Worm (Caenorhabditis elegans): ENCODE data around the gene E02H1.6.

E02H1.6 gene

ce11 chrII:9646122-9646555 is 49.6 kb downstream of the E02H1.6 start (continued):
- TF ChIP-seq hif-1 (tag; optimal IDR thresholded peaks at IDR 0.05) (peak in 1 of 2 experiments; percentile 53), madf-5 (GFP tag; IDR thresholded peaks at IDR 0.05) (no peak), ceh-44 (GFP tag; IDR thresholded peaks at IDR 0.05) (no peak), rbr-2 (tag; optimal IDR thresholded peaks at IDR 0.05) (peak; percentile 77), nhr-25 (tag; optimal IDR thresholded peaks at IDR 0.05; ENCODE audit: borderline replicate concordance, insufficient read depth) (no peak), zfp-2 (tag; optimal IDR thresholded peaks at IDR 0.05) (no peak), F37D6.2 (tag; optimal IDR thresholded peaks at IDR 0.05) (peak; percentile 0), zfp-3 (GFP tag; conservative IDR thresholded peaks at IDR 0.05) (no peak), D1046.2 (GFP tag; IDR thresholded peaks at IDR 0.05) (no peak), Y48G9A.11 (GFP tag; IDR thresholded peaks at IDR 0.05) (no peak), pha-4 (GFP tag; IDR thresholded peaks at IDR 0.05) (no peak), pha-4 (tag; optimal IDR thresholded peaks at IDR 0.05) (no peak), daf-19 (GFP tag; conservative IDR thresholded peaks at IDR 0.05) (no peak), hlh-30 (tag; optimal IDR thresholded peaks at IDR 0.05; ENCODE audit: insufficient read depth) (peak; percentile 87), ZK546.5 (tag; optimal IDR thresholded peaks at IDR 0.05) (no peak), duxl-1 (tag; optimal IDR thresholded peaks at IDR 0.05; ENCODE audit: poor library complexity) (no peak), ZK337.2 (GFP tag; IDR thresholded peaks at IDR 0.05) (no peak), spr-3 (GFP tag; optimal IDR thresholded peaks at IDR 0.05) (no peak), cey-2 (tag; optimal IDR thresholded peaks at IDR 0.05; ENCODE audit: borderline replicate concordance, insufficient read depth) (no peak), set-16 (GFP tag; IDR thresholded peaks at IDR 0.05) (peak; percentile 49), egl-27 (tag; optimal IDR thresholded peaks at IDR 0.05) (no peak), dve-1 (tag; optimal IDR thresholded peaks at IDR 0.05; ENCODE audit: insufficient read depth) (peak; percentile 67), sdz-12 (GFP tag; optimal IDR thresholded peaks at IDR 0.05) (no peak), mes-2 (tag; optimal IDR thresholded peaks at IDR 0.05; ENCODE audit: poor library complexity, severe bottlenecking) (peak; percentile 72), nhr-237 (tag; optimal IDR thresholded peaks at IDR 0.05) (no peak), hlh-11 (tag; optimal IDR thresholded peaks at IDR 0.05) (peak; percentile 93), nhr-76 (tag; optimal IDR thresholded peaks at IDR 0.05) (no peak), ceh-20 (GFP tag; IDR thresholded peaks at IDR 0.05) (no peak; the same call in 1 of the 2 replicates), nhr-6 (tag; optimal IDR thresholded peaks at IDR 0.05) (peak; percentile 45), F10B5.3 (tag; optimal IDR thresholded peaks at IDR 0.05) (peak; percentile 23), mxl-2 (GFP tag; conservative IDR thresholded peaks at IDR 0.05) (no peak), mdt-29 (GFP tag; IDR thresholded peaks at IDR 0.05) (no peak), fkh-10 (GFP tag; optimal IDR thresholded peaks at IDR 0.05) (no peak), lin-38 (GFP tag; IDR thresholded peaks at IDR 0.05) (no peak), nhr-42 (GFP tag; IDR thresholded peaks at IDR 0.05) (no peak), T20F7.1 (GFP tag; optimal IDR thresholded peaks at IDR 0.05) (peak; percentile 8), F44E2.7 (GFP tag; IDR thresholded peaks at IDR 0.05) (no peak), Y75B8A.6 (GFP tag; IDR thresholded peaks at IDR 0.05) (no peak), zag-1 (tag; optimal IDR thresholded peaks at IDR 0.05) (no peak), php-3 (GFP tag; IDR thresholded peaks at IDR 0.05) (no peak), ces-1 (GFP tag; optimal IDR thresholded peaks at IDR 0.05) (no peak), F49E8.2 (tag; optimal IDR thresholded peaks at IDR 0.05; ENCODE audit: borderline replicate concordance) (no peak), aha-1 (tag) (no peak), daf-8 (GFP tag; IDR thresholded peaks at IDR 0.05) (no peak), mxl-3 (GFP tag; optimal IDR thresholded peaks at IDR 0.05) (peak; percentile 86), unc-39 (tag; optimal IDR thresholded peaks at IDR 0.05) (no peak), nhr-11 (tag; optimal IDR thresholded peaks at IDR 0.05) (peak; percentile 94), nhr-48 (tag; optimal IDR thresholded peaks at IDR 0.05) (peak; percentile 36), unc-130 (GFP tag; optimal IDR thresholded peaks at IDR 0.05) (no peak), ctbp-1 (GFP tag; IDR thresholded peaks at IDR 0.05) (0 out of 2 replicates have a peak, but pooled peaks have one; percentile 30)
